Worm (Caenorhabditis elegans) whole organism, young adult: ENCODE results near the gene pat-9.

Experiments used
- B0019.2 ChIP-seq: fragments of 200-800 bp; sonication (Bioruptor generic); conservative IDR thresholded peaks from 2 replicates; pipeline ENCODE4 v1.3.6; 2022; ENCODE audit warnings: missing genetic modification reagents, missing genetic modification characterization, missing compliant biosample characterization
- C17E4.6 ChIP-seq: fragments of 200-800 bp; sonication (Bioruptor generic); IDR thresholded peaks from 2 replicates; pipeline ENCODE4 v1.3.6; 2022; ENCODE audit warnings: missing genetic modification reagents, missing genetic modification characterization, missing compliant biosample characterization
- D2030.7 ChIP-seq: fragments of 200-800 bp; sonication (Bioruptor generic); IDR thresholded peaks from 2 replicates; pipeline ENCODE4 v1.3.6; 2022; ENCODE audit warnings: missing genetic modification reagents, missing genetic modification characterization, missing compliant biosample characterization
- F10E7.11 ChIP-seq: sonication (generic microtip); optimal IDR thresholded peaks from 2 replicates; lab custom pipeline; 2017; ENCODE audit warnings: mild to moderate bottlenecking, missing genetic modification characterization, moderate library complexity, missing compliant biosample characterization
- F33H1.4 ChIP-seq: fragments of 200-800 bp; sonication (Bioruptor generic); IDR thresholded peaks from 2 replicates; pipeline ENCODE4 v1.3.6; 2022; ENCODE audit warnings: missing genetic modification reagents, missing genetic modification characterization, missing compliant biosample characterization
- F55B11.4 ChIP-seq: sonication (generic microtip); optimal IDR thresholded peaks from 2 replicates; lab custom pipeline; 2016; ENCODE audit warnings: missing compliant biosample characterization, missing genetic modification characterization, borderline replicate concordance; ENCODE audit not compliant: insufficient read depth
- F57A8.1 ChIP-seq: fragments of 200-800 bp; sonication (Bioruptor generic); optimal IDR thresholded peaks from 2 replicates; lab custom pipeline; 2018; ENCODE audit warnings: mild to moderate bottlenecking, missing genetic modification characterization, moderate library complexity, missing compliant biosample characterization
- K12H6.12 ChIP-seq: fragments of 200-800 bp; sonication (Bioruptor generic); optimal IDR thresholded peaks from 2 replicates; lab custom pipeline; 2018; ENCODE audit warnings: mild to moderate bottlenecking, missing genetic modification characterization, missing compliant biosample characterization
- Y53G8AR.9 ChIP-seq: fragments of 200-800 bp; sonication (Bioruptor generic); conservative IDR thresholded peaks from 2 replicates; pipeline ENCODE4 v1.3.6; 2022; ENCODE audit warnings: missing genetic modification reagents, missing genetic modification characterization, missing compliant biosample characterization
- Y56A3A.18 ChIP-seq: fragments of 200-800 bp; sonication (Bioruptor generic); IDR thresholded peaks from 2 replicates; pipeline ENCODE4 v1.3.6; 2022; ENCODE audit warnings: missing genetic modification reagents, missing genetic modification characterization, missing compliant biosample characterization
- Y79H2A.3 ChIP-seq: fragments of 200-800 bp; sonication (Bioruptor generic); conservative IDR thresholded peaks from 2 replicates; pipeline ENCODE4 v1.3.6; 2022; ENCODE audit warnings: missing genetic modification reagents, missing genetic modification characterization, missing compliant biosample characterization
- ZK185.1 ChIP-seq: sonication (generic microtip); optimal IDR thresholded peaks from 2 replicates; lab custom pipeline; 2016; ENCODE audit warnings: mild to moderate bottlenecking, missing genetic modification characterization, missing compliant biosample characterization; ENCODE audit not compliant: poor library complexity, severe bottlenecking
- ama-1 ChIP-seq, 3 experiments: fragments of 150-350 bp in 1 of 3; sonication (generic microtip) in 2 of 3; optimal IDR thresholded peaks; 2 replicates each; lab custom pipeline; 2014 to 2018; ENCODE audit warnings: missing biosample characterization in 2 of 3, missing genetic modification characterization in 2 of 3, missing genetic modification reagents in 2 of 3
- athp-1 ChIP-seq: sonication (generic microtip); optimal IDR thresholded peaks from 2 replicates; lab custom pipeline; 2017; ENCODE audit warnings: mild to moderate bottlenecking, missing genetic modification characterization, missing compliant biosample characterization
- attf-3 ChIP-seq: fragments of 200-800 bp; sonication (Bioruptor generic); conservative IDR thresholded peaks from 2 replicates; pipeline ENCODE4 v1.3.6; 2022; ENCODE audit warnings: missing genetic modification reagents, missing genetic modification characterization, missing compliant biosample characterization
- attf-5 ChIP-seq: fragments of 200-800 bp; sonication (Bioruptor generic); optimal IDR thresholded peaks from 2 replicates; lab custom pipeline; 2018; ENCODE audit warnings: mild to moderate bottlenecking, missing genetic modification characterization, missing compliant biosample characterization
- bed-1 ChIP-seq: fragments of 200-800 bp; sonication (Bioruptor generic); IDR thresholded peaks from 2 replicates; pipeline ENCODE4 v1.3.6; 2022; ENCODE audit warnings: missing genetic modification reagents, missing genetic modification characterization, missing compliant biosample characterization
- bed-2 ChIP-seq: fragments of 200-800 bp; sonication (Bioruptor generic); IDR thresholded peaks from 2 replicates; pipeline ENCODE4 v1.3.6; 2022; ENCODE audit warnings: missing genetic modification reagents, missing genetic modification characterization, missing compliant biosample characterization
- cebp-1 ChIP-seq, 2 experiments: fragments of 200-800 bp in 1 of 2; sonication (Bioruptor generic) in 1 of 2; sonication (generic microtip) in 1 of 2; IDR thresholded peaks in 1 of 2; optimal IDR thresholded peaks in 1 of 2; 2 replicates each; pipeline versions ENCODE4 v1.3.6 to Lab custom; 2017 to 2022; ENCODE audit warnings: missing compliant biosample characterization in 2 of 2, missing genetic modification characterization in 2 of 2, mild to moderate bottlenecking in 1 of 2, missing genetic modification reagents in 1 of 2, moderate library complexity in 1 of 2
- ceh-40 ChIP-seq: fragments of 200-800 bp; sonication (Bioruptor generic); IDR thresholded peaks from 2 replicates; pipeline ENCODE4 v1.3.6; 2022; ENCODE audit warnings: missing genetic modification characterization, missing compliant biosample characterization
- chd-7 ChIP-seq: sonication (generic microtip); optimal IDR thresholded peaks from 2 replicates; lab custom pipeline; 2016; ENCODE audit warnings: mild to moderate bottlenecking, missing genetic modification characterization, moderate library complexity, missing compliant biosample characterization
- ets-4 ChIP-seq: fragments of 200-800 bp; sonication (Bioruptor generic); optimal IDR thresholded peaks from 2 replicates; lab custom pipeline; 2018; ENCODE audit warnings: mild to moderate bottlenecking, missing genetic modification characterization, missing compliant biosample characterization
- fkh-3 ChIP-seq: sonication (generic microtip); optimal IDR thresholded peaks from 2 replicates; lab custom pipeline; 2016; ENCODE audit warnings: mild to moderate bottlenecking, missing genetic modification characterization, missing compliant biosample characterization
- hlh-12 ChIP-seq: sonication (generic microtip); optimal IDR thresholded peaks from 2 replicates; lab custom pipeline; 2016; ENCODE audit warnings: missing genetic modification characterization, missing compliant biosample characterization
- hlh-26 ChIP-seq: fragments of 200-800 bp; sonication (Bioruptor generic); conservative IDR thresholded peaks from 2 replicates; pipeline ENCODE4 v1.3.6; 2022; ENCODE audit warnings: missing genetic modification reagents, missing genetic modification characterization, missing compliant biosample characterization
- hrde-1 ChIP-seq: sonication (generic microtip); optimal IDR thresholded peaks from 2 replicates; lab custom pipeline; 2016; ENCODE audit warnings: missing genetic modification characterization, mild to moderate bottlenecking, missing compliant biosample characterization, moderate library complexity, missing genotype, missing genetic modification reagents, borderline replicate concordance
- hsf-1 ChIP-seq: fragments of 200-800 bp; sonication (Bioruptor generic); IDR thresholded peaks from 2 replicates; pipeline ENCODE4 v1.3.6; 2022; ENCODE audit warnings: missing genetic modification reagents, missing genetic modification characterization, missing compliant biosample characterization
- let-607 ChIP-seq, 2 experiments: fragments of 200-800 bp in 1 of 2; sonication (Bioruptor generic) in 1 of 2; sonication (generic microtip) in 1 of 2; optimal IDR thresholded peaks; 2 replicates each; lab custom pipeline; 2016 to 2018; ENCODE audit warnings: mild to moderate bottlenecking in 2 of 2, missing compliant biosample characterization in 2 of 2, missing genetic modification characterization in 2 of 2, moderate library complexity in 2 of 2, missing genotype in 1 of 2
- lin-35 ChIP-seq, 3 experiments: fragments of 150-350 bp in 2 of 3; sonication (generic microtip) in 1 of 3; optimal IDR thresholded peaks; 2 replicates each; lab custom pipeline; 2014 to 2018; ENCODE audit warnings: missing biosample characterization in 3 of 3, missing genetic modification characterization in 3 of 3, missing genetic modification reagents in 3 of 3
- mcd-1 ChIP-seq: fragments of 200-800 bp; sonication (Bioruptor generic); IDR thresholded peaks from 2 replicates; pipeline ENCODE4 v1.3.6; 2022; ENCODE audit warnings: missing genetic modification reagents, missing genetic modification characterization, missing compliant biosample characterization
- mel-28 ChIP-seq: sonication (generic microtip); optimal IDR thresholded peaks from 2 replicates; lab custom pipeline; 2016; ENCODE audit warnings: borderline replicate concordance, mild to moderate bottlenecking, missing genetic modification characterization, missing compliant biosample characterization
- mxl-1 ChIP-seq: sonication (generic microtip); optimal IDR thresholded peaks from 2 replicates; lab custom pipeline; 2016; ENCODE audit warnings: missing genetic modification characterization, missing compliant biosample characterization
- nfyb-1 ChIP-seq: fragments of 200-800 bp; sonication (Bioruptor generic); IDR thresholded peaks from 2 replicates; pipeline ENCODE4 v1.3.6; 2022; ENCODE audit warnings: missing genetic modification reagents, missing genetic modification characterization, missing compliant biosample characterization
- nhr-179 ChIP-seq: sonication (generic microtip); optimal IDR thresholded peaks from 2 replicates; lab custom pipeline; 2016; ENCODE audit warnings: mild to moderate bottlenecking, missing genetic modification characterization, missing compliant biosample characterization
- nhr-90 ChIP-seq: sonication (generic microtip); optimal IDR thresholded peaks from 2 replicates; lab custom pipeline; 2016; ENCODE audit warnings: missing genotype, mild to moderate bottlenecking, missing genetic modification characterization, missing compliant biosample characterization
- pbrm-1 ChIP-seq: fragments of 200-800 bp; sonication (Bioruptor generic); IDR thresholded peaks from 2 replicates; pipeline ENCODE4 v1.3.6; 2022; ENCODE audit warnings: missing genetic modification reagents, missing genetic modification characterization, missing compliant biosample characterization
- rcor-1 ChIP-seq: fragments of 200-800 bp; sonication (Bioruptor generic); IDR thresholded peaks from 2 replicates; pipeline ENCODE4 v1.3.6; 2022; ENCODE audit warnings: missing genetic modification reagents, missing genetic modification characterization, missing compliant biosample characterization
- rec-8 ChIP-seq, 2 experiments: sonication (generic microtip); optimal IDR thresholded peaks; 2 replicates each; lab custom pipeline; 2016; ENCODE audit warnings: mild to moderate bottlenecking in 2 of 2, missing genetic modification characterization in 2 of 2, missing genetic modification reagents in 2 of 2, missing genotype in 2 of 2, missing biosample characterization in 1 of 2, missing compliant biosample characterization in 1 of 2, moderate library complexity in 1 of 2
- repo-1 ChIP-seq: sonication (generic microtip); optimal IDR thresholded peaks from 2 replicates; lab custom pipeline; 2017; ENCODE audit warnings: mild to moderate bottlenecking, missing genetic modification characterization, missing compliant biosample characterization
- sdz-38 ChIP-seq: sonication (generic microtip); optimal IDR thresholded peaks from 2 replicates; lab custom pipeline; 2016; ENCODE audit warnings: missing genotype, missing genetic modification characterization, missing compliant biosample characterization
- snpc-3.4 ChIP-seq: sonication (generic microtip); optimal IDR thresholded peaks from 2 replicates; lab custom pipeline; 2017; ENCODE audit warnings: missing genetic modification characterization, mild to moderate bottlenecking, missing compliant biosample characterization, antibody characterized with exemption, moderate library complexity, missing genotype, missing genetic modification reagents
- somi-1 ChIP-seq: fragments of 200-800 bp; sonication (Bioruptor generic); optimal IDR thresholded peaks from 2 replicates; lab custom pipeline; 2018; ENCODE audit warnings: mild to moderate bottlenecking, missing genetic modification characterization, missing compliant biosample characterization
- tbx-9 ChIP-seq: sonication (generic microtip); optimal IDR thresholded peaks from 2 replicates; lab custom pipeline; 2016; ENCODE audit warnings: borderline replicate concordance, missing genetic modification characterization, inconsistent platforms, missing compliant biosample characterization
- unc-130 ChIP-seq: sonication (generic microtip); optimal IDR thresholded peaks from 2 replicates; lab custom pipeline; 2016; ENCODE audit warnings: missing genetic modification reagents, missing genetic modification characterization, missing compliant biosample characterization
- xnd-1 ChIP-seq: sonication (generic microtip); optimal IDR thresholded peaks from 2 replicates; lab custom pipeline; 2016; ENCODE audit warnings: missing genotype, missing genetic modification reagents, missing genetic modification characterization, missing compliant biosample characterization
- ztf-18 ChIP-seq: sonication (generic microtip); optimal IDR thresholded peaks from 2 replicates; lab custom pipeline; 2016; ENCODE audit warnings: missing genotype, mild to moderate bottlenecking, missing genetic modification characterization, missing compliant biosample characterization
- ztf-3 ChIP-seq: fragments of 200-800 bp; sonication (Bioruptor generic); optimal IDR thresholded peaks from 2 replicates; lab custom pipeline; 2018; ENCODE audit warnings: mild to moderate bottlenecking, missing genetic modification characterization, missing compliant biosample characterization

The pat-9 gene

DNA sequence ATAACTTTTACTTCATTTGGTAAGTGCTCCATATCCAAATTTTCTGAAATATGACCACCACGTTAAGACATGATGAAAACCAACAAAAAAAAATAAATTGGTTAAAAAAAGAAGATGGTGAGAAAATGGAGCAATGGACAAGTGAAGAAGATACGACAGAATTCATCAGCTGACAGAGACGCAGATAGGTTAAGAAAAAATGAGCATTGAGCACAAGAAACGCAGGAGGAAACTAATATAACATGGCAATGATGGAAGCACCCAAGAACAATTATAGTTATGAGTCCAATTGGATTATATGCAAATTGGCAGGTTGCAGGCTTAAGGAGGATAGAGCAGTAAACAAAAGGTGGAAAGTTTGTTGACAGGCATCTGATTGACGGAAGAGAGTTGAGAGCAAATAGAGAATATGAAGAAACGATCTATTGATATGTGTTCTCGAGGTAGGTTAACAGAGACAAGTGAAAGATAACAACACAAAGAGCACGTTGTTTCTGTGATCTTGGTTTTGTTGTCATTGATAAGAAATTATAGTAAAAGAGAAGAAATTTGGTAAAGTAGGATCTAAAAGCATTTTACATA is 17.2 kb downstream of the pat-9 start, which contains the start of gene K08B5.2 (continued):
- TF ChIP-seq Y79H2A.3 (GFP tag; lab: Robert Waterston, UW) (no peak), ets-4 (GFP tag; lab: Kevin White, UChicago) (no peak), nfyb-1 (GFP tag; lab: Robert Waterston, UW) (no peak), somi-1 (GFP tag; lab: Kevin White, UChicago) (no peak), F55B11.4 (tag; lab: Kevin White, UChicago) (no peak), B0019.2 (GFP tag; lab: Robert Waterston, UW) (no peak), ztf-18 (tag; lab: Kevin White, UChicago) (no peak), F33H1.4 (GFP tag; lab: Robert Waterston, UW) (no peak), hlh-26 (no peak), snpc-3.4 (tag; lab: Kevin White, UChicago) (no peak), hrde-1 (no peak), tbx-9 (no peak), attf-5 (GFP tag; lab: Kevin White, UChicago) (no peak), rcor-1 (GFP tag; lab: Robert Waterston, UW) (no peak), ZK185.1 (tag; lab: Kevin White, UChicago) (no peak), lin-35 (GFP tag; optimal IDR thresholded peaks at IDR 0.05; lab: Kevin White, UChicago) (no peak), bed-1 (GFP tag; lab: Robert Waterston, UW) (no peak), repo-1 (tag; lab: Kevin White, UChicago) (no peak), ama-1 (optimal IDR thresholded peaks at IDR 0.05; lab: Kevin White, UChicago) (no peak), ama-1 (GFP tag; optimal IDR thresholded peaks at IDR 0.05; lab: Kevin White, UChicago) (no peak), C17E4.6 (GFP tag; lab: Robert Waterston, UW) (no peak), D2030.7 (no peak), rec-8 (tag; optimal IDR thresholded peaks at IDR 0.05; lab: Kevin White, UChicago) (no peak), F10E7.11 (tag; lab: Kevin White, UChicago) (no peak), athp-1 (no peak), sdz-38 (no peak), Y56A3A.18 (GFP tag; lab: Robert Waterston, UW) (0 out of 2 replicates have a peak, but pooled peaks have one; percentile 34), ztf-3 (no peak), nhr-90 (tag; lab: Kevin White, UChicago) (peak; percentile 15), mcd-1 (GFP tag; lab: Robert Waterston, UW) (no peak), unc-130 (GFP tag; lab: Kevin White, UChicago) (no peak), hsf-1 (GFP tag; lab: Robert Waterston, UW) (no peak), Y53G8AR.9 (GFP tag; lab: Robert Waterston, UW) (no peak), hlh-12 (tag; lab: Kevin White, UChicago) (no peak), fkh-3 (tag; lab: Kevin White, UChicago) (no peak), cebp-1 (GFP tag; IDR thresholded peaks at IDR 0.05; lab: Robert Waterston, UW) (no peak), cebp-1 (tag; optimal IDR thresholded peaks at IDR 0.05; lab: Kevin White, UChicago) (no peak), chd-7 (tag; lab: Kevin White, UChicago) (peak; percentile 24), ceh-40 (no peak), let-607 (tag; optimal IDR thresholded peaks at IDR 0.05; lab: Kevin White, UChicago) (peak in 1 of 2 experiments; percentile 65), attf-3 (GFP tag; lab: Robert Waterston, UW) (no peak), nhr-179 (tag; lab: Kevin White, UChicago) (no peak), pbrm-1 (no peak), bed-2 (GFP tag; lab: Robert Waterston, UW) (no peak), mxl-1 (tag; lab: Kevin White, UChicago) (no peak), F57A8.1 (GFP tag; lab: Kevin White, UChicago) (no peak), K12H6.12 (tag; lab: Kevin White, UChicago) (no peak), mel-28 (tag; lab: Kevin White, UChicago) (no peak), xnd-1 (tag; lab: Kevin White, UChicago) (no peak)
